Worm (Caenorhabditis elegans): ENCODE data around the gene F15A4.10.

F15A4.10 gene

ce11 chrII:12460602-12461453 lies 24.1 kb downstream of the F15A4.10 start, which contains the start of gene tag-280:
Gene tag-280, plus strand, starts transcription at chrII:12460652.
- TF ChIP-seq efl-1 (optimal IDR thresholded peaks at IDR 0.05) (no peak), efl-1 (GFP tag; optimal IDR thresholded peaks at IDR 0.05 in 1 of 2) (peak in 1 of 2 experiments; percentile 59), fkh-8 (tag; optimal IDR thresholded peaks at IDR 0.05) (no peak)

- TF ChIP-seq nhr-28 (tag; optimal IDR thresholded peaks at IDR 0.05) (no peak), nhr-85 (tag) (peak; percentile 93), lin-35 (GFP tag; optimal IDR thresholded peaks at IDR 0.05) (peak; percentile 99), dpl-1 (GFP tag; optimal IDR thresholded peaks at IDR 0.05) (peak; percentile 98 to 99 (median 98)), jun-1 (tag; optimal IDR thresholded peaks at IDR 0.05) (peak; percentile 86), pqm-1 (tag; optimal IDR thresholded peaks at IDR 0.05) (no peak), ztf-11 (tag; optimal IDR thresholded peaks at IDR 0.05) (peak in 1 of 2 experiments; percentile 28), nhr-47 (tag; optimal IDR thresholded peaks at IDR 0.05) (peak; percentile 93), snu-23 (GFP tag; optimal IDR thresholded peaks at IDR 0.05) (peak; percentile 91), egl-27 (tag; optimal IDR thresholded peaks at IDR 0.05) (no peak), vab-15 (tag; optimal IDR thresholded peaks at IDR 0.05) (peak; percentile 53), efl-3 (GFP tag; optimal IDR thresholded peaks at IDR 0.05) (no peak), ceh-63 (GFP tag; optimal IDR thresholded peaks at IDR 0.05) (no peak), unc-30 (tag; optimal IDR thresholded peaks at IDR 0.05) (no peak), hlh-17 (GFP tag; optimal IDR thresholded peaks at IDR 0.05; ENCODE audit: borderline replicate concordance) (no peak), nhr-237 (tag; optimal IDR thresholded peaks at IDR 0.05) (no peak), efl-1 (optimal IDR thresholded peaks at IDR 0.05) (peak; percentile 97 to 99), efl-1 (GFP tag; optimal IDR thresholded peaks at IDR 0.05 in 1 of 2) (peak; percentile 98 to 100), zip-4 (GFP tag; optimal IDR thresholded peaks at IDR 0.05) (peak; percentile 42), C16A3.4 (tag; optimal IDR thresholded peaks at IDR 0.05) (peak; percentile 69), sptf-1 (tag; optimal IDR thresholded peaks at IDR 0.05) (no peak), lin-13 (GFP tag; optimal IDR thresholded peaks at IDR 0.05) (peak; percentile 86), unc-98 (GFP tag; IDR thresholded peaks at IDR 0.05) (peak; percentile 36; the same call in 1 of the 2 replicates), unc-62 (GFP tag; optimal IDR thresholded peaks at IDR 0.05) (no peak), ces-1 (GFP tag; optimal IDR thresholded peaks at IDR 0.05) (no peak), pax-3 (tag; optimal IDR thresholded peaks at IDR 0.05) (peak; percentile 76), fkh-8 (tag; optimal IDR thresholded peaks at IDR 0.05) (peak; percentile 87), lin-39 (tag; optimal IDR thresholded peaks at IDR 0.05) (peak; percentile 84), skn-1 (tag; optimal IDR thresholded peaks at IDR 0.05) (peak; percentile 84), ceh-8 (GFP tag; optimal IDR thresholded peaks at IDR 0.05) (peak; percentile 62), nhr-84 (tag; optimal IDR thresholded peaks at IDR 0.05) (no peak), C34B4.2 (tag; optimal IDR thresholded peaks at IDR 0.05) (no peak), swsn-7 (tag; optimal IDR thresholded peaks at IDR 0.05) (peak; percentile 87), elt-2 (tag; optimal IDR thresholded peaks at IDR 0.05) (peak; percentile 48), ztf-4 (tag; optimal IDR thresholded peaks at IDR 0.05) (peak; percentile 16), grh-1 (GFP tag; IDR thresholded peaks at IDR 0.05) (peak; percentile 86), tlp-1 (tag; optimal IDR thresholded peaks at IDR 0.05) (no peak), aly-2 (tag; optimal IDR thresholded peaks at IDR 0.05) (peak; percentile 56), lir-3 (tag; optimal IDR thresholded peaks at IDR 0.05; ENCODE audit: poor library complexity) (peak; percentile 57), mep-1 (tag; optimal IDR thresholded peaks at IDR 0.05) (peak; percentile 91), hpl-2 (GFP tag; optimal IDR thresholded peaks at IDR 0.05) (no peak), sup-37 (GFP tag; optimal IDR thresholded peaks at IDR 0.05) (peak; percentile 47), lsy-2 (tag; optimal IDR thresholded peaks at IDR 0.05) (peak; percentile 91 to 93), blmp-1 (tag; optimal IDR thresholded peaks at IDR 0.05) (peak; percentile 65), unc-86 (tag; optimal IDR thresholded peaks at IDR 0.05) (peak; percentile 86), lin-15B (tag; optimal IDR thresholded peaks at IDR 0.05) (peak; percentile 88), irx-1 (tag; optimal IDR thresholded peaks at IDR 0.05) (peak; percentile 75), F16B12.6 (tag; optimal IDR thresholded peaks at IDR 0.05) (peak; percentile 72), zag-1 (tag; optimal IDR thresholded peaks at IDR 0.05) (no peak)
Observed at ce11 chrII:12459422-12459821, 25.5 kb downstream of the F15A4.10 start, which contains the start of gene tag-281. Gene tag-281, plus strand, starts transcription at chrII:12459761.
